Worm (Caenorhabditis elegans) whole organism, L3 larva: ENCODE data around the gene F32D1.7.
"Not testable (repeated sequence)": the region's sequence is repeated elsewhere in the genome, so short reads cannot be mapped to it uniquely, and the experiment has no call there.

Experiments used
- nhr-11 ChIP-seq: fragments of 150-350 bp; optimal IDR thresholded peaks from 2 replicates; lab custom pipeline; 2014; ENCODE audit warnings: missing biosample characterization, missing genetic modification characterization
- nhr-25 ChIP-seq: sonication (generic microtip); optimal IDR thresholded peaks from 2 replicates; lab custom pipeline; 2017; ENCODE audit warnings: missing biosample characterization, missing genetic modification characterization
- pha-4 ChIP-seq: fragments of 150-350 bp; optimal IDR thresholded peaks from 2 replicates; lab custom pipeline; 2014; ENCODE audit warnings: missing biosample characterization, missing genetic modification reagents, missing genetic modification characterization
- tbx-2 ChIP-seq: sonication (generic microtip); optimal IDR thresholded peaks from 2 replicates; lab custom pipeline; 2016; ENCODE audit warnings: mild to moderate bottlenecking, missing genetic modification characterization, missing compliant biosample characterization
- unc-62 ChIP-seq: fragments of 150-350 bp; sonication (generic microtip); optimal IDR thresholded peaks from 4 replicates; lab custom pipeline; 2014; ENCODE audit warnings: missing biosample characterization, missing genetic modification reagents, missing genetic modification characterization

DNA sequence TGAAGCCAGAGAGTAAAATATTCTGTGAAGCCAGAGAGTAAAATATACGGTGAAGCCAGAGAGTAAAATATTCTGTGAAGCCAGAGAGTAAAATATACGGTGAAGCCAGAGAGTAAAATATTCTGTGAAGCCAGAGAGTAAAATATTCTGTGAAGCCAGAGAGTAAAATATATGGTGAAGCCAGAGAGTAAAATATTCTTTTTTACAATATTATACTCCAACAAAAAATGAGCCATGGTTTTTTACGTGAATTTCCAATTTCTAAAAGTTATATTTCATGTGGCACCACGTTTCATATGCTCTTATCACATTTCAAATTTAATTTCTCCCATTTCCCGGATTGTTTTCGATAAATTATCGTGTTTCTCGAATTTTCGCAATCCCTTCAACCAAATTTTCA lies 39.5 kb downstream of the F32D1.7 start, which contains the start of gene irld-1:
- TF ChIP-seq nhr-25 (tag; lab: Kevin White, UChicago); tbx-2 (tag; lab: Kevin White, UChicago); pha-4 (tag; lab: Kevin White, UChicago); nhr-11 (tag; lab: Kevin White, UChicago); unc-62 (GFP tag; lab: Kevin White, UChicago): not testable (repeated sequence)
